Fruit fly (Drosophila melanogaster): ENCODE data around the gene CG32176.

Gene CG32176

dm6 chr3L:17475979-17476393 lies 42.3 kb downstream of the CG32176 start, which contains the start of gene CG34250:
Gene CG34250, plus strand, starts transcription at chr3L:17476222.
- TF ChIP-seq esn (GFP tag; optimal IDR thresholded peaks at IDR 0.05) (peak; percentile 36), vri (GFP tag; optimal IDR thresholded peaks at IDR 0.05) (peak; percentile 35), fkh (GFP tag; optimal IDR thresholded peaks at IDR 0.05) (peak; percentile 93), CG3032 (tag; optimal IDR thresholded peaks at IDR 0.05) (peak; percentile 19), Ets96B (tag; optimal IDR thresholded peaks at IDR 0.05) (peak; percentile 15), lz (GFP tag; optimal IDR thresholded peaks at IDR 0.05) (peak; percentile 39), Eip93F (GFP tag; optimal IDR thresholded peaks at IDR 0.05) (peak; percentile 34), Sox15 (GFP tag; optimal IDR thresholded peaks at IDR 0.05) (no peak), Eip78C (GFP tag) (peak; percentile 79), Gug (GFP tag; IDR thresholded peaks at IDR 0.05) (no peak), CG10631 (GFP tag; optimal IDR thresholded peaks at IDR 0.05) (peak; percentile 25), CG6276 (GFP tag; optimal IDR thresholded peaks at IDR 0.05) (no peak), Met (GFP tag; optimal IDR thresholded peaks at IDR 0.05) (no peak), salr (GFP tag; optimal IDR thresholded peaks at IDR 0.05) (no peak), acj6 (GFP tag; optimal IDR thresholded peaks at IDR 0.05) (peak; percentile 9), Sox102F (GFP tag; optimal IDR thresholded peaks at IDR 0.05) (no peak), Hr4 (GFP tag; optimal IDR thresholded peaks at IDR 0.05) (peak; percentile 33), cyc (GFP tag; optimal IDR thresholded peaks at IDR 0.05) (peak; percentile 28), Hr39 (GFP tag; optimal IDR thresholded peaks at IDR 0.05) (peak; percentile 5), Sox14 (GFP tag; optimal IDR thresholded peaks at IDR 0.05) (peak; percentile 25), topi (GFP tag; optimal IDR thresholded peaks at IDR 0.05) (peak; percentile 29)

DNA sequence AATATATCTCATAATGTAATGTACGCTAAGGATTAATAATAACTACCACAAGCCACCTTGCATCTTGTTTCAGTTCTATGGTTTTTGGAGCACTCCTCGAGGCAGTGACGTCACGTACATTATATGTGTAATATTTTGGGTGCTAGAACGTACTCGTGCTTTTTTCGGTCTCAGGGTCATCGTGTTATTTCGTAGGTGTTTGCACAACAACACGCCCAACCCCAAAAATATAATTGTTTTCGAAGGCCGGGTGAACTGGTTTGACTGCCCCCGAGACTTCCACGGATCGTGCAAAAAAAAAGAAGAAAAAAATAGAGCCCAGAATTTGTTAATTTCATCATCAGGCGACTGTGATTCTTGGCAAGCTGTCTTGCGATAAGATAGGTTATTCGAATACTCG lies 42.8 kb downstream of the CG32176 start:
- TF ChIP-seq CG34406 (GFP tag; optimal IDR thresholded peaks at IDR 0.05) (no peak), Hr4 (GFP tag; optimal IDR thresholded peaks at IDR 0.05) (no peak), lz (GFP tag; optimal IDR thresholded peaks at IDR 0.05) (no peak), dsx (GFP tag; optimal IDR thresholded peaks at IDR 0.05; ENCODE audit: poor library complexity, severe bottlenecking) (no peak), topi (GFP tag; optimal IDR thresholded peaks at IDR 0.05) (no peak)

DNA sequence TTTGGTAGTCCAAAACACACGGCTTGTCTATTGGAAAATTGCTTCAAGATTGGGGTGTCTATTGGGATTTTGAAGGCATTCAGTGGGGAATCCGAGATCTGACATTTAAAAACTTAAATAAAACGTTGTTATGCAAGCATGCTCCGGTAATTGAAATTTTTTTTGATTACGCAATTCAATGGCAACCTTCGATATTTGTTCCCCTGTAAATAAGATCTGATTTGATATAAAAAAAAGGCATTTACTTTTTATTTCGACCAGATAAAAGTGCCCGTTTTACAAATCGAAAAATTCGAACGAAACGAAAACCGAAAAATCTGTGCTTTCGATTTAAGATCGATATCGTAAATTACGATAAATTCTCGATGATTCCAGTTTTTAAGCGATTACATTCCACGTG lies 45.2 kb downstream of the CG32176 start, which contains the start of the genes CG13733 and qjt:
TSS of gene CG13733 (minus strand) at position 101 of the 400 bp plus-strand sequence.
TSS of gene qjt (plus strand) at position 271 of the 400 bp plus-strand sequence.
- TF ChIP-seq Ets21C (GFP tag; optimal IDR thresholded peaks at IDR 0.05) (no peak), CG4318 (GFP tag; optimal IDR thresholded peaks at IDR 0.05) (no peak), Gug (GFP tag; IDR thresholded peaks at IDR 0.05) (no peak), CG10631 (GFP tag; optimal IDR thresholded peaks at IDR 0.05) (no peak), CG9139 (GFP tag; optimal IDR thresholded peaks at IDR 0.05) (no peak), Hr38 (GFP tag; optimal IDR thresholded peaks at IDR 0.05) (no peak), esn (GFP tag; optimal IDR thresholded peaks at IDR 0.05) (no peak), CG11902 (GFP tag; optimal IDR thresholded peaks at IDR 0.05) (no peak), dac (GFP tag; optimal IDR thresholded peaks at IDR 0.05) (no peak), Blimp-1 (GFP tag; optimal IDR thresholded peaks at IDR 0.05) (no peak), OdsH (GFP tag; optimal IDR thresholded peaks at IDR 0.05) (no peak), Eip78C (GFP tag) (no peak), Sox15 (GFP tag; optimal IDR thresholded peaks at IDR 0.05) (no peak), CG6163 (GFP tag; IDR thresholded peaks at IDR 0.05) (no peak), CG6808 (GFP tag; optimal IDR thresholded peaks at IDR 0.05) (no peak), CG7368 (GFP tag; optimal IDR thresholded peaks at IDR 0.05) (no peak), ss (GFP tag; optimal IDR thresholded peaks at IDR 0.05) (no peak), CG3032 (tag; optimal IDR thresholded peaks at IDR 0.05) (no peak)

dm6 chr3L:17485280-17485792 lies 51.7 kb downstream of the CG32176 start:
- TF ChIP-seq Blimp-1 (GFP tag; optimal IDR thresholded peaks at IDR 0.05) (peak; percentile 44), fd59A (GFP tag; optimal IDR thresholded peaks at IDR 0.05) (no peak), dsx (GFP tag; optimal IDR thresholded peaks at IDR 0.05; ENCODE audit: poor library complexity, severe bottlenecking) (peak; percentile 49), esn (GFP tag; optimal IDR thresholded peaks at IDR 0.05) (peak; percentile 67), CG32006 (GFP tag; optimal IDR thresholded peaks at IDR 0.05) (peak; percentile 66), CG11902 (GFP tag; optimal IDR thresholded peaks at IDR 0.05) (no peak), fd85E (GFP tag; optimal IDR thresholded peaks at IDR 0.05) (peak; percentile 44), spab (GFP tag; optimal IDR thresholded peaks at IDR 0.05) (no peak), CG16779 (tag; optimal IDR thresholded peaks at IDR 0.05) (no peak), cyc (GFP tag; optimal IDR thresholded peaks at IDR 0.05) (peak; percentile 45), fkh (GFP tag; optimal IDR thresholded peaks at IDR 0.05) (peak; percentile 96), achi (GFP tag; optimal IDR thresholded peaks at IDR 0.05) (peak; percentile 49), CG9139 (GFP tag; optimal IDR thresholded peaks at IDR 0.05) (peak; percentile 68), CG10631 (GFP tag; optimal IDR thresholded peaks at IDR 0.05) (peak; percentile 23), CG8632 (GFP tag; optimal IDR thresholded peaks at IDR 0.05) (peak; percentile 69), CG8119 (GFP tag; IDR thresholded peaks at IDR 0.05) (peak; percentile 57; the same call in 2 of the 3 replicates), CG11294 (GFP tag; IDR thresholded peaks at IDR 0.05) (no peak; the same call in none of the 2 replicates), CG7368 (GFP tag; optimal IDR thresholded peaks at IDR 0.05) (peak; percentile 72), lz (GFP tag; optimal IDR thresholded peaks at IDR 0.05) (peak; percentile 48), Sox15 (GFP tag; optimal IDR thresholded peaks at IDR 0.05) (no peak)
